Worm (Caenorhabditis elegans) whole organism, L2 larva: Measurements from ENCODE around the gene R01H2.8.
A peak's percentile ranks its signal among the peaks of the same experiment; 100 is the strongest.

Experiments used
- C34F6.9 ChIP-seq: fragments of 150-350 bp; optimal IDR thresholded peaks from 2 replicates; lab custom pipeline; 2014; ENCODE audit warnings: missing biosample characterization, missing genetic modification characterization
- F13H6.1 ChIP-seq: sonication (generic microtip); optimal IDR thresholded peaks from 2 replicates; lab custom pipeline; 2016; ENCODE audit warnings: missing genetic modification characterization, missing compliant biosample characterization
- Y55F3AM.14 ChIP-seq: fragments of 200-800 bp; sonication (Bioruptor generic); optimal IDR thresholded peaks from 2 replicates; lab custom pipeline; 2018; ENCODE audit warnings: mild to moderate bottlenecking, missing genetic modification characterization, missing compliant biosample characterization
- ZK546.5 ChIP-seq: sonication (generic microtip); optimal IDR thresholded peaks from 2 replicates; lab custom pipeline; 2017; ENCODE audit warnings: missing biosample characterization, missing genetic modification characterization
- aly-2 ChIP-seq: fragments of 150-350 bp; optimal IDR thresholded peaks from 2 replicates; lab custom pipeline; 2014; ENCODE audit warnings: missing biosample characterization, missing genetic modification characterization
- ama-1 ChIP-seq: fragments of 150-350 bp; optimal IDR thresholded peaks from 2 replicates; lab custom pipeline; 2018; ENCODE audit warnings: inconsistent platforms
- blmp-1 ChIP-seq: sonication (generic microtip); optimal IDR thresholded peaks from 2 replicates; lab custom pipeline; 2017; ENCODE audit warnings: missing genetic modification characterization, mild to moderate bottlenecking, missing compliant biosample characterization, antibody characterized with exemption, moderate library complexity; ENCODE audit not compliant: insufficient read depth
- ceh-82 ChIP-seq: fragments of 150-350 bp; optimal IDR thresholded peaks from 2 replicates; lab custom pipeline; 2014; ENCODE audit warnings: missing biosample characterization, missing genetic modification characterization
- egl-27 ChIP-seq: sonication (generic microtip); optimal IDR thresholded peaks from 3 replicates; lab custom pipeline; 2017; ENCODE audit warnings: missing biosample characterization, missing genetic modification reagents, missing genetic modification characterization
- elt-3 ChIP-seq: sonication (generic microtip); optimal IDR thresholded peaks from 2 replicates; lab custom pipeline; 2017; ENCODE audit warnings: missing biosample characterization, missing genetic modification characterization
- fos-1 ChIP-seq: fragments of 150-350 bp; optimal IDR thresholded peaks from 2 replicates; lab custom pipeline; 2014; ENCODE audit warnings: missing biosample characterization, missing genetic modification characterization
- lin-11 ChIP-seq: fragments of 150-350 bp; sonication (generic microtip); optimal IDR thresholded peaks from 2 replicates; lab custom pipeline; 2014; ENCODE audit warnings: missing biosample characterization, missing genetic modification characterization, inconsistent platforms, mixed read lengths
- lin-13 ChIP-seq: fragments of 150-350 bp; optimal IDR thresholded peaks from 2 replicates; lab custom pipeline; 2014; ENCODE audit warnings: missing biosample characterization, missing genetic modification reagents, missing genetic modification characterization
- lin-39 ChIP-seq: fragments of 150-350 bp; optimal IDR thresholded peaks from 2 replicates; lab custom pipeline; 2014; ENCODE audit warnings: missing biosample characterization, missing genetic modification reagents, missing genetic modification characterization
- lsy-2 ChIP-seq, 2 experiments: fragments of 150-350 bp in 1 of 2; sonication (generic microtip) in 1 of 2; optimal IDR thresholded peaks; 2 replicates each; lab custom pipeline; 2014 to 2017; ENCODE audit warnings: missing biosample characterization in 2 of 2, missing genetic modification characterization in 2 of 2
- mab-5 ChIP-seq: fragments of 150-350 bp; optimal IDR thresholded peaks from 2 replicates; lab custom pipeline; 2014; ENCODE audit warnings: missing biosample characterization, missing genetic modification characterization
- mbf-1 ChIP-seq: sonication (generic microtip); optimal IDR thresholded peaks from 2 replicates; lab custom pipeline; 2017; ENCODE audit warnings: missing biosample characterization, missing genetic modification characterization
- mdl-1 ChIP-seq, 2 experiments: fragments of 150-350 bp in 1 of 2; sonication (generic microtip) in 1 of 2; optimal IDR thresholded peaks; 2 replicates each; lab custom pipeline; 2017; ENCODE audit warnings: missing biosample characterization in 2 of 2, missing genetic modification characterization in 2 of 2
- nhr-11 ChIP-seq: fragments of 150-350 bp; optimal IDR thresholded peaks from 2 replicates; lab custom pipeline; 2014; ENCODE audit warnings: missing biosample characterization, missing genetic modification characterization
- nhr-12 ChIP-seq: fragments of 150-350 bp; optimal IDR thresholded peaks from 2 replicates; lab custom pipeline; 2014; ENCODE audit warnings: missing biosample characterization, missing genetic modification characterization
- nhr-129 ChIP-seq: fragments of 150-350 bp; optimal IDR thresholded peaks from 2 replicates; lab custom pipeline; 2014; ENCODE audit warnings: missing biosample characterization, missing genetic modification characterization
- nhr-21 ChIP-seq: fragments of 150-350 bp; optimal IDR thresholded peaks from 2 replicates; lab custom pipeline; 2014; ENCODE audit warnings: missing biosample characterization, missing genetic modification characterization
- nhr-25 ChIP-seq: fragments of 150-350 bp; sonication (generic microtip); optimal IDR thresholded peaks from 3 replicates; lab custom pipeline; 2014; ENCODE audit warnings: missing biosample characterization, missing genetic modification characterization
- nhr-6 ChIP-seq: fragments of 150-350 bp; optimal IDR thresholded peaks from 2 replicates; lab custom pipeline; 2014; ENCODE audit warnings: missing biosample characterization, missing genetic modification characterization
- nhr-77 ChIP-seq: fragments of 150-350 bp; optimal IDR thresholded peaks from 2 replicates; lab custom pipeline; 2014; ENCODE audit warnings: missing biosample characterization, missing genetic modification characterization
- skn-1 ChIP-seq: sonication (generic microtip); optimal IDR thresholded peaks from 2 replicates; lab custom pipeline; 2017; ENCODE audit warnings: missing biosample characterization, missing genetic modification characterization
- sma-3 ChIP-seq: sonication (generic microtip); optimal IDR thresholded peaks from 2 replicates; lab custom pipeline; 2016; ENCODE audit warnings: missing genetic modification reagents, missing genetic modification characterization, missing compliant biosample characterization
- sma-9 ChIP-seq, 2 experiments: fragments of 150-350 bp in 1 of 2; sonication (generic microtip) in 1 of 2; optimal IDR thresholded peaks; 2 replicates each; lab custom pipeline; 2014 to 2016; ENCODE audit warnings: missing genetic modification characterization in 2 of 2, mild to moderate bottlenecking in 1 of 2, missing biosample characterization in 1 of 2, missing compliant biosample characterization in 1 of 2, missing genetic modification reagents in 1 of 2, moderate library complexity in 1 of 2
- unc-39 ChIP-seq: fragments of 150-350 bp; optimal IDR thresholded peaks from 2 replicates; lab custom pipeline; 2014; ENCODE audit warnings: missing biosample characterization, missing genetic modification characterization
- unc-55 ChIP-seq: fragments of 150-350 bp; sonication (generic microtip); optimal IDR thresholded peaks from 3 replicates; lab custom pipeline; 2014; ENCODE audit warnings: missing biosample characterization, missing genetic modification reagents, missing genetic modification characterization
- unc-62 ChIP-seq: fragments of 150-350 bp; optimal IDR thresholded peaks from 2 replicates; lab custom pipeline; 2014; ENCODE audit warnings: missing biosample characterization, missing genetic modification reagents, missing genetic modification characterization
- ztf-11 ChIP-seq: sonication (generic microtip); optimal IDR thresholded peaks from 2 replicates; lab custom pipeline; 2017; ENCODE audit warnings: missing biosample characterization, missing genetic modification characterization
- ztf-4 ChIP-seq: fragments of 150-350 bp; optimal IDR thresholded peaks from 2 replicates; lab custom pipeline; 2014; ENCODE audit warnings: missing biosample characterization, missing genetic modification characterization

The R01H2.8 gene

DNA sequence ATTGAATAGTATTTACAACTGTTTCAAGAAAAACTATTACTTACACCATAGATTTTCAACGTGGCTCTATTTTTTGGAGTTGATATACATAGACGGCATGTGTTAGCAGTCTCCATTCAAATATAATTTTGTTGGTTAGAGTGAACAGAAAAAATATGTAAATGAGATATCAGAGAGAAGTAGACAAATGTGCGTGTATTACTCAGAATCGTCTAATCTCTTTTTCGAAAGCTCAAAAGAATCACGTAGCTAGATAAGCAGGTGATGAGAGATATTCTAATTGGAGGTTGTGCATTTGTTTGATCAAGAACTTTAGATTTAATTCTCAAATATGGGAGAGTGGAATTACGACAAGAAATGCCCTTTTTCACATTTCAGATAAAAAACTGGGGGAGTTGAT is 21.7 kb downstream of the R01H2.8 start, which contains the start of gene ZK418.10:
Gene ZK418.10 (minus strand): TSS at position 148 of the 400 bp plus-strand sequence.
- TF ChIP-seq sma-9 (GFP tag; optimal IDR thresholded peaks at IDR 0.05; lab: Kevin White, UChicago) (peak; percentile 5), sma-9 (tag; optimal IDR thresholded peaks at IDR 0.05; lab: Kevin White, UChicago) (no peak), skn-1 (tag; lab: Kevin White, UChicago) (no peak), unc-39 (tag; lab: Kevin White, UChicago) (no peak), ztf-11 (tag; lab: Kevin White, UChicago) (no peak), C34F6.9 (peak; percentile 33), ceh-82 (no peak), nhr-6 (no peak), egl-27 (tag; lab: Kevin White, UChicago) (no peak), lin-11 (no peak), F13H6.1 (no peak), lsy-2 (tag; optimal IDR thresholded peaks at IDR 0.05; lab: Kevin White, UChicago) (peak in 1 of 2 experiments; percentile 16), nhr-21 (tag; lab: Kevin White, UChicago) (peak; percentile 16), aly-2 (no peak), nhr-25 (no peak), unc-62 (no peak)
- TF ChIP-seq, all 48 proteins: peak for 4

DNA sequence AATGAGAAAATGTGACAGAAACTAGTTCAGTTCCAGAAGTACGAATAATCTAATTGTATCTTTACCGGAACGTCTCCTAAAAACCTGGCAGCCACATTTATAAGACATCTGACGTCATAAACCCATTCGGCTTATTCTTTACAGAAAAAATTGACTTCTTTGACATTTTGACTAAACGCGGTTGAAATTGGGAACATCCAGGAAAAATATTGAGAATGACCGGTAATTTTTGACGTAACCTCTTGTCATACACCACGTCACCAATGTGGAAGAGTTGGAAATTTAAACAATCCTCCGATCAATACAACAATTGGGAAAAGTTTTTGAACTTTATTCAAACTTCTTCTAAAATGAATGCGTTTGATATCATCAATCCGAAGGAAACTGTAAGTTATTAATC is 22.2 kb downstream of the R01H2.8 start, which contains the start of gene ZK418.2:
Gene ZK418.2 (plus strand): TSS at position 301 of the 400 bp plus-strand sequence.
- TF ChIP-seq lin-13 (GFP tag; lab: Kevin White, UChicago) (no peak), unc-39 (tag; lab: Kevin White, UChicago) (no peak), blmp-1 (tag; lab: Kevin White, UChicago) (no peak), ceh-82 (no peak), Y55F3AM.14 (GFP tag; lab: Kevin White, UChicago) (no peak), lin-39 (tag; lab: Kevin White, UChicago) (no peak), aly-2 (no peak), sma-3 (no peak), ztf-4 (tag; lab: Kevin White, UChicago) (no peak), nhr-25 (no peak), nhr-129 (no peak), mdl-1 (tag; optimal IDR thresholded peaks at IDR 0.05; lab: Kevin White, UChicago) (no peak), nhr-77 (tag; lab: Kevin White, UChicago) (no peak), nhr-12 (tag; lab: Kevin White, UChicago) (no peak), skn-1 (tag; lab: Kevin White, UChicago) (no peak)

DNA sequence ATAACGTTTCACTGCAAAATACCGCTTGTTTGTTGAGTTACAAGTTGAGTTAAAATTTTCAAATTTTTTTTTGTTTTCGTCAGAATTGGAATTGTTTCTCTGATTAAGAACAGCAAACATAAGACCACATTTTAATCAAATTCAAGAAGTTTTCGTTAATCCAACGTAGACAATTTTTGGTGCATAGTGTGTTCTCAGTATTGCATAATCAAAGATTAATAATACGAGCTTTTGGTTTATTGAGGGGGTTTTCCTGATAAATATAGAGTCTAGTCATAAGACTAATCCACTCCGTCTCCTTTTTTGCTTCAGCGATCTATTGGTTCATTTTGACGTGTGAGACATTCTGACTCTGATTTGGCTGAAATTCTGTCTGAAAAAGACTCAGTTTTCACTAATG is 26.3 kb downstream of the R01H2.8 start, which contains the start of gene nhr-9:
Gene nhr-9 (plus strand): TSS at position 307 of the 400 bp plus-strand sequence.
- no peak for TF ChIP-seq mab-5 (tag; lab: Kevin White, UChicago)
- peak in 1 of 2 experiments; percentile 4 for TF ChIP-seq lsy-2 (tag; optimal IDR thresholded peaks at IDR 0.05; lab: Kevin White, UChicago)
- TF ChIP-seq sma-9 (GFP tag; optimal IDR thresholded peaks at IDR 0.05; lab: Kevin White, UChicago) = peak; percentile 20
- TF ChIP-seq sma-9 (tag; optimal IDR thresholded peaks at IDR 0.05; lab: Kevin White, UChicago) = no peak

ce11 chrIII:7096481-7096880 is 27.6 kb downstream of the R01H2.8 start:
- TF ChIP-seq nhr-77 (tag; lab: Kevin White, UChicago) (no peak), nhr-11 (tag; lab: Kevin White, UChicago) (no peak), unc-55 (no peak), ZK546.5 (tag; lab: Kevin White, UChicago) (no peak), ama-1 (lab: Kevin White, UChicago) (no peak), lin-13 (GFP tag; lab: Kevin White, UChicago) (no peak), fos-1 (tag; lab: Kevin White, UChicago) (no peak), F13H6.1 (no peak), ztf-4 (tag; lab: Kevin White, UChicago) (no peak), mab-5 (tag; lab: Kevin White, UChicago) (no peak), mbf-1 (tag; lab: Kevin White, UChicago) (no peak), C34F6.9 (no peak)

- TF ChIP-seq sma-9 (GFP tag; optimal IDR thresholded peaks at IDR 0.05; lab: Kevin White, UChicago) (no peak), sma-9 (tag; optimal IDR thresholded peaks at IDR 0.05; lab: Kevin White, UChicago) (no peak), nhr-77 (tag; lab: Kevin White, UChicago) (no peak), lin-39 (tag; lab: Kevin White, UChicago) (no peak), elt-3 (tag; lab: Kevin White, UChicago) (no peak)
Observed at ce11 chrIII:7100001-7100400, 31.1 kb downstream of the R01H2.8 start, which contains the start of gene ZK418.11. Gene ZK418.11, plus strand, starts transcription at chrIII:7100289.
